Fruit fly (Drosophila melanogaster): ENCODE measurements around the gene stai.

Gene stai

DNA sequence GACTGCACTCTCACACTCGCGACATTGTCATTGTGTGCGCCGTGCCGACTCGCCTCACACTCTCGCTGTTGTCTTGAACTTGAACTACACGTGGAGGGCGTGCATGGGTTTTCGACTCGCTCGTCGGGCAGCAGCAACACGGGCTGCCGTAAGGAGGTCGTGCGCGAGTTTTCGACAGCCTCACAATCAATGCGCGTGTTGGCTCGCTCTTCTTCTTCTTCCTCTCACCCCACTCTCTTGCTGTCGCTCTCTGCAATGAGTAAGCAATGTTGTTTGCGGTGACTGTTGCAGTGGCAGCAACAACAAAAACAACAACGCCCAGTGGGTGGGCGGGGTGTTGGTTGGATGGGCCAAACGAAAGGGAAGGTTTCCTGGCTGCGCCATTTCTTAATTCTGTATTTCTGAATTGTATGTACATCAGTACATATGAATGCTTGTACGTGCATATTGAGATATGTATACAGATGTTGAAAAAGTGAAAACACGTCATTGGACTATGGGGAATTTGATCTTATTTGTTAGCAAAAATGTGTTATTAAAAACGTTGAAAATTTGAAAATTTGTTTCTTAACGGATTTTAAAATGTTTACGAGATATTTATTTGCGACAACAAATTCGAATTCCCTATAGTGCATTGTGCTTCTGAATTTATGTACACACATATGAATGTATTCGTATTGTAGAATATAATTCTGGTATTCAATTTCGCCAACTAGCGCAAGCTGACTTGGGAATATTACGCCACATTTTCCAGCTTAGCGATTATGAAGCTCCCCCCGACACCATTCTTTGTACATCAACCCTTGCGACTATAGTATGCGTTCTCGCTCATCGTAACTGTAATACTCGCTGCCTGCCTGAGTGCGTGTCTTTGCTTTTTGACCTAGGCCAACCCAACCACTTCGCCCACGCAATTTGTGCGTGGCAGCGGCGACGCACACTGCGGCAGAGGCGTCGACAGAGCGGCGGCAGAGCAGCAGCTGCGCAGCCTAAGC, 11.5 kb upstream of the stai start (continued):
- TF ChIP-seq gem (tag; optimal IDR thresholded peaks at IDR 0.05), result peak; percentile 63
- TF ChIP-seq HLHmδ (GFP tag; optimal IDR thresholded peaks at IDR 0.05), result peak; percentile 69
- no peak for TF ChIP-seq pnt (GFP tag; optimal IDR thresholded peaks at IDR 0.05)
- peak; percentile 24 for TF ChIP-seq bab2 (GFP tag; optimal IDR thresholded peaks at IDR 0.05)
- TF ChIP-seq Kr (GFP tag; optimal IDR thresholded peaks at IDR 0.05), result peak; percentile 65
- no peak for TF ChIP-seq CG8944 (GFP tag; optimal IDR thresholded peaks at IDR 0.05)
- no peak for TF ChIP-seq usp (GFP tag; optimal IDR thresholded peaks at IDR 0.05)
- peak; percentile 24 for TF ChIP-seq bcd (GFP tag; optimal IDR thresholded peaks at IDR 0.05)
- no peak for TF ChIP-seq Neu2 (GFP tag; optimal IDR thresholded peaks at IDR 0.05; ENCODE audit: borderline replicate concordance)
- TF ChIP-seq Dp (GFP tag; optimal IDR thresholded peaks at IDR 0.05), result no peak
- no peak for TF ChIP-seq maf-S (GFP tag; optimal IDR thresholded peaks at IDR 0.05)
- no peak for TF ChIP-seq sens-2 (GFP tag; IDR thresholded peaks at IDR 0.05)
- TF ChIP-seq CG12659 (GFP tag; optimal IDR thresholded peaks at IDR 0.05), result peak; percentile 12
- peak; percentile 15 for TF ChIP-seq CG1603 (tag; optimal IDR thresholded peaks at IDR 0.05)
- no peak for TF ChIP-seq CG9797 (GFP tag; optimal IDR thresholded peaks at IDR 0.05)
- TF ChIP-seq slbo (GFP tag; IDR thresholded peaks at IDR 0.05), result peak; percentile 15; the same call in 1 of the 2 replicates
- TF ChIP-seq crol (GFP tag; IDR thresholded peaks at IDR 0.05), result peak; percentile 88
- TF ChIP-seq insv (GFP tag; optimal IDR thresholded peaks at IDR 0.05), result peak in 1 of 2 experiments; percentile 73
- peak; percentile 99 for TF ChIP-seq pros (GFP tag; optimal IDR thresholded peaks at IDR 0.05)
- no peak for TF ChIP-seq Six4 (GFP tag; optimal IDR thresholded peaks at IDR 0.05)
- peak in 1 of 3 experiments; percentile 2 for TF ChIP-seq lola (GFP tag; optimal IDR thresholded peaks at IDR 0.05)
- no peak for TF ChIP-seq HHEX (GFP tag; optimal IDR thresholded peaks at IDR 0.05)
- TF ChIP-seq Camta (GFP tag; optimal IDR thresholded peaks at IDR 0.05), result no peak
- peak; percentile 74 for TF ChIP-seq CG6791 (GFP tag; IDR thresholded peaks at IDR 0.05; ENCODE audit: partially characterized antibody)
- TF ChIP-seq CG15696 (tag; optimal IDR thresholded peaks at IDR 0.05), result peak; percentile 1
- TF ChIP-seq CG2678 (tag; optimal IDR thresholded peaks at IDR 0.05), result peak; percentile 30
- TF ChIP-seq CG12299 (tag; optimal IDR thresholded peaks at IDR 0.05), result peak; percentile 13
- no peak for TF ChIP-seq HLH3B (GFP tag; IDR thresholded peaks at IDR 0.05)
- TF ChIP-seq YL-1 (GFP tag; optimal IDR thresholded peaks at IDR 0.05), result no peak
- TF ChIP-seq HmgD (GFP tag; optimal IDR thresholded peaks at IDR 0.05), result peak; percentile 90
- peak; percentile 86 for TF ChIP-seq HmgZ (tag; optimal IDR thresholded peaks at IDR 0.05)
- TF ChIP-seq CG7271 (tag; optimal IDR thresholded peaks at IDR 0.05), result no peak
- TF ChIP-seq nau (GFP tag; optimal IDR thresholded peaks at IDR 0.05), result no peak
- no peak for TF ChIP-seq lov (optimal IDR thresholded peaks at IDR 0.05)
- TF ChIP-seq lov (GFP tag; IDR thresholded peaks at IDR 0.05), result peak; percentile 74; the same call in 1 of the 3 replicates
- peak; percentile 8 for TF ChIP-seq CG1233 (GFP tag; optimal IDR thresholded peaks at IDR 0.05)
- no peak for TF ChIP-seq h (optimal IDR thresholded peaks at IDR 0.05)
- TF ChIP-seq rib (GFP tag; IDR thresholded peaks at IDR 0.05), result peak; percentile 77
- TF ChIP-seq CG18262 (tag; optimal IDR thresholded peaks at IDR 0.05), result no peak
- peak; percentile 51; the same call in 1 of the 2 replicates for TF ChIP-seq nerfin-2 (GFP tag; IDR thresholded peaks at IDR 0.05; ENCODE audit: partially characterized antibody)
- no peak for TF ChIP-seq CG1792 (GFP tag; optimal IDR thresholded peaks at IDR 0.05)
- peak; percentile 47 for TF ChIP-seq kah (GFP tag; optimal IDR thresholded peaks at IDR 0.05)
- TF ChIP-seq Aef1 (GFP tag; IDR thresholded peaks at IDR 0.05), result peak; percentile 30; the same call in 1 of the 3 replicates
- peak; percentile 96 for TF ChIP-seq Hey (tag; optimal IDR thresholded peaks at IDR 0.05)
- no peak for TF ChIP-seq CG17328 (GFP tag; IDR thresholded peaks at IDR 0.05)
- peak; percentile 6 for TF ChIP-seq CG30403 (GFP tag; optimal IDR thresholded peaks at IDR 0.05)
- peak; percentile 22 for TF ChIP-seq CG10431 (GFP tag; optimal IDR thresholded peaks at IDR 0.05)
- no peak for TF ChIP-seq CG2889 (GFP tag; IDR thresholded peaks at IDR 0.05)
- TF ChIP-seq br (optimal IDR thresholded peaks at IDR 0.05), result no peak

Measured in whole organism, embryonic.